Worm (Caenorhabditis elegans) whole organism, mixed stage, embryonic: ENCODE results near the gene Y32H12A.1.

ENCODE experiments used
- M03D4.4 ChIP-seq: sonication (generic microtip); optimal IDR thresholded peaks from 2 replicates; lab custom pipeline; 2017; ENCODE audit warnings: mild to moderate bottlenecking, missing genetic modification characterization, missing compliant biosample characterization
- ces-1 ChIP-seq: fragments of 150-350 bp; optimal IDR thresholded peaks from 2 replicates; lab custom pipeline; 2014; ENCODE audit warnings: missing biosample characterization, missing genetic modification reagents, missing genetic modification characterization
- cnd-1 ChIP-seq: fragments of 200-800 bp; sonication (Bioruptor generic); optimal IDR thresholded peaks from 2 replicates; lab custom pipeline; 2018; ENCODE audit warnings: mild to moderate bottlenecking, missing genetic modification characterization, missing compliant biosample characterization
- elt-1 ChIP-seq: sonication (generic microtip); optimal IDR thresholded peaks from 2 replicates; lab custom pipeline; 2017; ENCODE audit warnings: missing genetic modification characterization, mild to moderate bottlenecking, missing compliant biosample characterization, antibody characterized with exemption, moderate library complexity, borderline replicate concordance; ENCODE audit not compliant: insufficient read depth
- elt-3 ChIP-seq: fragments of 150-350 bp; optimal IDR thresholded peaks from 2 replicates; lab custom pipeline; 2014; ENCODE audit warnings: missing biosample characterization, missing genetic modification characterization
- lsy-2 ChIP-seq: fragments of 150-350 bp; optimal IDR thresholded peaks from 2 replicates; lab custom pipeline; 2014; ENCODE audit warnings: missing biosample characterization, missing genetic modification characterization
- nhr-12 ChIP-seq: fragments of 150-350 bp; optimal IDR thresholded peaks from 2 replicates; lab custom pipeline; 2014; ENCODE audit warnings: missing biosample characterization, missing genetic modification characterization
- pha-4 ChIP-seq: fragments of 150-350 bp; optimal IDR thresholded peaks from 2 replicates; lab custom pipeline; 2018; ENCODE audit warnings: missing biosample characterization, missing genetic modification reagents, missing genetic modification characterization
- sem-2 ChIP-seq: fragments of 200-800 bp; sonication (Bioruptor generic); optimal IDR thresholded peaks from 2 replicates; lab custom pipeline; 2018; ENCODE audit warnings: mild to moderate bottlenecking, missing genetic modification characterization, missing compliant biosample characterization
- snpc-4 ChIP-seq: fragments of 150-350 bp; optimal IDR thresholded peaks from 2 replicates; lab custom pipeline; 2014; ENCODE audit warnings: missing biosample characterization, missing genetic modification characterization
- unc-39 ChIP-seq: fragments of 150-350 bp; optimal IDR thresholded peaks from 2 replicates; lab custom pipeline; 2014; ENCODE audit warnings: missing biosample characterization, missing genetic modification characterization
- unc-62 ChIP-seq: fragments of 150-350 bp; optimal IDR thresholded peaks from 2 replicates; lab custom pipeline; 2014; ENCODE audit warnings: missing biosample characterization, missing genetic modification reagents, missing genetic modification characterization
- ztf-11 ChIP-seq: fragments of 150-350 bp; optimal IDR thresholded peaks from 2 replicates; lab custom pipeline; 2014; ENCODE audit warnings: missing biosample characterization, missing genetic modification characterization

ce11 chrIII:5404998-5405397, 43.0 kb downstream of the Y32H12A.1 start:
- TF ChIP-seq unc-39 (tag; lab: Kevin White, UChicago) = no peak
- no peak for TF ChIP-seq elt-1 (tag; lab: Kevin White, UChicago)
- TF ChIP-seq elt-3 (tag; lab: Kevin White, UChicago) = no peak
- no peak for TF ChIP-seq lsy-2 (tag; lab: Kevin White, UChicago)
- TF ChIP-seq pha-4 (tag; lab: Kevin White, UChicago) = no peak
- TF ChIP-seq M03D4.4 = no peak
- TF ChIP-seq snpc-4 (tag; lab: Kevin White, UChicago) = no peak
- no peak for TF ChIP-seq ces-1 (GFP tag; lab: Kevin White, UChicago)
- no peak for TF ChIP-seq unc-62 (GFP tag; lab: Kevin White, UChicago)
- TF ChIP-seq cnd-1 (tag; lab: Kevin White, UChicago) = no peak
- no peak for TF ChIP-seq ztf-11
- no peak for TF ChIP-seq nhr-12
- TF ChIP-seq sem-2 = no peak
